Fruit fly (Drosophila melanogaster): ENCODE data around the gene CG2604.

The CG2604 gene

DNA sequence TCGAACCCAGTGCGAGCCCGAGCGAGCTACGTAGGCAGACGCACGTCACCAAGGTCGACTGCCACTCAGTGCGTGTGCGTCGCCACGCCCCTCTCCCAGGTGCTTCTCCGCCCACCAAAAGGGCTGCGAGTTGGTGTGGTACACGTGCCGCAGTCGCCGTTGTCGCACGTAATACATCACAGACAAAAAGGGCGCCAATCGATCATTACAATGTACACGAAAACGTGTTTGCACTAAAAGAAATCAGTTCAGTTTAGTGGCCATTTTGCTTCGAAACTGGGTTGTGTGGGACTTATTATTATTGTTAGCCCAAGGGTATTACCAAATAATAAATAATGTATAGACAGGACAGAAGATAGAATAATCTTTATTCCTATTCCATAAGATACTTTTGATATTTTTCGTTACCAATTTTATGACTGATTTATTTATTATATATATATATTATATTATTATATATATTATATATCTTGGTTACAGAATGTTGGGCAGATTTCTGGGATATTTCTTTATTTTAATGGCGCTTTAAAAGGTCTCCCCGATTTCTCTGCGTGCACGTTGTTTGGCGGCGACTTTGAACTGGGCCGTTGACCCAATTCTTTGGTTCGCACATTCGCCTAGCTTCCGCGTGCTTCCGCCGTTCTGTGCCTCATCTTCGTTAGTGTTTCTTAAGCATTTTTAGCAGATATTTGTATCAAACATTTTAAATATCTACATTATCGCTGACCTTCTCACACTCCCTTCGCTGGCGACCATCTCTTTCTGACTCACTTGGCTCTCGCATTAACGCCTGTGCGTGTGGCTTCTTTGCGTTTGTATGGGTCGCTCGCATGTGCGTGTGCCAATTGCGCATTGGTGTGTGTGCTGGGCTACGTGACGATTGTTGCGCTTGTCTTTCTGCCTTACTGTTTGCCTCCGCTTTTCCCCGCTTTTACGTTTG is 40.4 kb upstream of the CG2604 start (continued):
- TF ChIP-seq pb (GFP tag; optimal IDR thresholded peaks at IDR 0.05) (no peak), zen (tag; optimal IDR thresholded peaks at IDR 0.05) (peak; percentile 73), trh (GFP tag; optimal IDR thresholded peaks at IDR 0.05) (peak; percentile 20), Bgb (GFP tag; IDR thresholded peaks at IDR 0.05; ENCODE audit: partially characterized antibody) (no peak), CG10321 (GFP tag; IDR thresholded peaks at IDR 0.05) (peak; percentile 71; the same call in 1 of the 2 replicates), tx (GFP tag; optimal IDR thresholded peaks at IDR 0.05) (no peak), CG11504 (tag; optimal IDR thresholded peaks at IDR 0.05) (peak; percentile 93), lola (GFP tag; optimal IDR thresholded peaks at IDR 0.05) (peak in 1 of 3 experiments; percentile 81), Hey (tag; optimal IDR thresholded peaks at IDR 0.05) (peak; percentile 92), yki (optimal IDR thresholded peaks at IDR 0.05) (no peak), CG3163 (GFP tag; optimal IDR thresholded peaks at IDR 0.05) (no peak), CG3838 (GFP tag; optimal IDR thresholded peaks at IDR 0.05) (no peak), CTCF (GFP tag; optimal IDR thresholded peaks at IDR 0.05) (peak; percentile 45), fd3F (GFP tag; optimal IDR thresholded peaks at IDR 0.05) (peak; percentile 83), sens (GFP tag) (peak; percentile 55), CG12219 (GFP tag; optimal IDR thresholded peaks at IDR 0.05) (peak; percentile 41), Eip74EF (GFP tag; optimal IDR thresholded peaks at IDR 0.05) (peak in 1 of 2 experiments; percentile 96), CoRest (tag; optimal IDR thresholded peaks at IDR 0.05) (peak; percentile 94), Chrac-16 (GFP tag; optimal IDR thresholded peaks at IDR 0.05) (peak; percentile 54), D (optimal IDR thresholded peaks at IDR 0.05) (no peak), D (GFP tag; optimal IDR thresholded peaks at IDR 0.05) (peak; percentile 86), ind (GFP tag; optimal IDR thresholded peaks at IDR 0.05) (peak; percentile 83), dpn (GFP tag; optimal IDR thresholded peaks at IDR 0.05) (peak; percentile 11 to 82), ttk (GFP tag; IDR thresholded peaks at IDR 0.05) (peak; percentile 70), repo (GFP tag; optimal IDR thresholded peaks at IDR 0.05) (no peak), slou (GFP tag; optimal IDR thresholded peaks at IDR 0.05) (peak; percentile 35), Ptx1 (GFP tag; IDR thresholded peaks at IDR 0.05) (peak; percentile 83), Neu2 (GFP tag; optimal IDR thresholded peaks at IDR 0.05; ENCODE audit: borderline replicate concordance) (no peak), Bdp1 (GFP tag; optimal IDR thresholded peaks at IDR 0.05) (no peak), Gsc (GFP tag; IDR thresholded peaks at IDR 0.05) (no peak), CG6272 (GFP tag; IDR thresholded peaks at IDR 0.05) (peak; percentile 48; the same call in 1 of the 2 replicates), Six4 (GFP tag; optimal IDR thresholded peaks at IDR 0.05) (peak; percentile 68), chinmo (GFP tag; IDR thresholded peaks at IDR 0.05; ENCODE audit: partially characterized antibody) (peak; percentile 97), CG6654 (GFP tag; optimal IDR thresholded peaks at IDR 0.05) (peak; percentile 53), ken (GFP tag; IDR thresholded peaks at IDR 0.05) (0 out of 3 replicates have a peak, but pooled peaks have one; percentile 24), CG7357 (GFP tag; IDR thresholded peaks at IDR 0.05) (peak; percentile 73), ab (GFP tag; optimal IDR thresholded peaks at IDR 0.05) (peak; percentile 47), slbo (GFP tag; IDR thresholded peaks at IDR 0.05) (peak; percentile 76), CG43689 (GFP tag; IDR thresholded peaks at IDR 0.05) (0 out of 2 replicates have a peak, but pooled peaks have one; percentile 42), CG11247 (GFP tag; IDR thresholded peaks at IDR 0.05) (peak; percentile 61; the same call in 1 of the 2 replicates), gcm (GFP tag; optimal IDR thresholded peaks at IDR 0.05) (peak; percentile 82), Abd-B (GFP tag; optimal IDR thresholded peaks at IDR 0.05) (peak; percentile 87), CG3726 (GFP tag; IDR thresholded peaks at IDR 0.05) (0 out of 3 replicates have a peak, but pooled peaks have one; percentile 64), CG10959 (GFP tag; IDR thresholded peaks at IDR 0.05) (0 out of 2 replicates have a peak, but pooled peaks have one; percentile 32), NfI (GFP tag; optimal IDR thresholded peaks at IDR 0.05) (peak; percentile 80), CG17361 (GFP tag; IDR thresholded peaks at IDR 0.05) (peak; percentile 97), CG3281 (GFP tag; optimal IDR thresholded peaks at IDR 0.05) (peak; percentile 91), Usf (GFP tag; optimal IDR thresholded peaks at IDR 0.05) (peak; percentile 22), tap (tag; optimal IDR thresholded peaks at IDR 0.05) (peak; percentile 79)
